Fruit fly (Drosophila melanogaster) whole organism, embryonic: ENCODE measurements around the gene CG13247.
A peak's percentile ranks its signal among the peaks of the same experiment; 100 is the strongest.

Experiments used
- Abd-B ChIP-seq: fragments of 200-800 bp; sonication (Bioruptor generic); optimal IDR thresholded peaks from 2 replicates; lab custom pipeline; 2018; ENCODE audit warnings: missing biosample characterization, mild to moderate bottlenecking, missing genetic modification characterization, moderate library complexity
- Antp ChIP-seq: fragments of 200-800 bp; sonication (Bioruptor generic); optimal IDR thresholded peaks from 3 replicates; lab custom pipeline; 2016; ENCODE audit warnings: missing biosample characterization, missing genetic modification characterization
- Blimp-1 ChIP-seq: fragments of 200-800 bp; sonication (Bioruptor generic); optimal IDR thresholded peaks from 3 replicates; lab custom pipeline; 2018; ENCODE audit warnings: missing biosample characterization, missing genetic modification characterization, mild to moderate bottlenecking, moderate library complexity, missing genetic modification reagents
- CG10209 ChIP-seq: fragments of 200-800 bp; sonication (Bioruptor generic); optimal IDR thresholded peaks from 3 replicates; lab custom pipeline; 2017; ENCODE audit warnings: missing biosample characterization, mild to moderate bottlenecking, missing genetic modification characterization, missing genetic modification reagents
- CG10565 ChIP-seq: fragments of 200-800 bp; sonication (Bioruptor generic); optimal IDR thresholded peaks from 3 replicates; lab custom pipeline; 2016; ENCODE audit warnings: missing biosample characterization, mild to moderate bottlenecking, missing genetic modification characterization
- CG11085 ChIP-seq: fragments of 200-800 bp; sonication (Bioruptor generic); IDR thresholded peaks from 2 replicates; pipeline ENCODE4 v1.3.6; 2022; ENCODE audit warnings: missing biosample characterization, missing genetic modification characterization
- CG11456 ChIP-seq: fragments of 200-800 bp; sonication (Bioruptor generic); IDR thresholded peaks from 3 replicates; pipeline ENCODE4 v1.3.6; 2022; ENCODE audit warnings: missing biosample characterization, missing genetic modification characterization
- CG11504 ChIP-seq: fragments of 200-800 bp; sonication (Bioruptor generic); optimal IDR thresholded peaks from 3 replicates; lab custom pipeline; 2019; ENCODE audit warnings: missing biosample characterization, mild to moderate bottlenecking, missing genetic modification characterization, moderate library complexity
- CG12155 ChIP-seq: fragments of 200-800 bp; sonication (Bioruptor generic); optimal IDR thresholded peaks from 3 replicates; lab custom pipeline; 2016; ENCODE audit warnings: missing biosample characterization, missing genetic modification characterization
- CG12236 ChIP-seq: fragments of 200-800 bp; sonication (Bioruptor generic); optimal IDR thresholded peaks from 2 replicates; lab custom pipeline; 2016; ENCODE audit warnings: missing biosample characterization, missing genetic modification characterization
- CG12744 ChIP-seq: fragments of 200-800 bp; sonication (Bioruptor generic); optimal IDR thresholded peaks from 2 replicates; lab custom pipeline; 2016; ENCODE audit warnings: missing biosample characterization, missing genetic modification characterization
- CG12769 ChIP-seq: fragments of 200-800 bp; sonication (Bioruptor generic); optimal IDR thresholded peaks from 2 replicates; lab custom pipeline; 2019; ENCODE audit warnings: missing biosample characterization, mild to moderate bottlenecking, missing genetic modification characterization, moderate library complexity
- CG13296 ChIP-seq: fragments of 200-800 bp; sonication (Bioruptor generic); optimal IDR thresholded peaks from 3 replicates; lab custom pipeline; 2018; ENCODE audit warnings: missing biosample characterization, mild to moderate bottlenecking, missing genetic modification characterization
- CG13424 ChIP-seq: fragments of 200-800 bp; sonication (Bioruptor generic); optimal IDR thresholded peaks from 2 replicates; lab custom pipeline; 2019; ENCODE audit warnings: missing biosample characterization, mild to moderate bottlenecking, missing genetic modification characterization, moderate library complexity
- CG15696 ChIP-seq: fragments of 200-800 bp; sonication (Bioruptor generic); optimal IDR thresholded peaks from 2 replicates; lab custom pipeline; 2019; ENCODE audit warnings: missing biosample characterization, mild to moderate bottlenecking, missing genetic modification characterization, moderate library complexity
- CG1602 ChIP-seq: fragments of 200-800 bp; sonication (Bioruptor generic); optimal IDR thresholded peaks from 3 replicates; lab custom pipeline; 2016; ENCODE audit warnings: missing biosample characterization, missing genetic modification characterization
- CG16813 ChIP-seq: fragments of 200-800 bp; sonication (Bioruptor generic); IDR thresholded peaks from 3 replicates; pipeline ENCODE4 v1.3.6; 2022; ENCODE audit warnings: missing biosample characterization, missing genetic modification characterization; ENCODE audit not compliant: partially characterized antibody
- CG16815 ChIP-seq: fragments of 200-800 bp; sonication (Bioruptor generic); optimal IDR thresholded peaks from 3 replicates; lab custom pipeline; 2017; ENCODE audit warnings: missing biosample characterization, mild to moderate bottlenecking, missing genetic modification characterization
- CG2116 ChIP-seq: fragments of 200-800 bp; sonication (Bioruptor generic); optimal IDR thresholded peaks from 3 replicates; lab custom pipeline; 2018; ENCODE audit warnings: missing biosample characterization, mild to moderate bottlenecking, missing genetic modification characterization
- CG2875 ChIP-seq: fragments of 200-800 bp; sonication (Bioruptor generic); optimal IDR thresholded peaks from 2 replicates; lab custom pipeline; 2017; ENCODE audit warnings: missing biosample characterization, mild to moderate bottlenecking, missing genetic modification characterization, missing genetic modification reagents
- CG31224 ChIP-seq: fragments of 200-800 bp; sonication (Bioruptor generic); IDR thresholded peaks from 2 replicates; pipeline ENCODE4 v1.3.6; 2022; ENCODE audit warnings: missing biosample characterization, missing genetic modification characterization
- CG31441 ChIP-seq: fragments of 200-800 bp; sonication (Bioruptor generic); IDR thresholded peaks from 2 replicates; pipeline ENCODE4 v1.3.6; 2022; ENCODE audit warnings: missing biosample characterization, missing genetic modification characterization
- CG7745 ChIP-seq: fragments of 200-800 bp; sonication (Bioruptor generic); optimal IDR thresholded peaks from 2 replicates; lab custom pipeline; 2018; ENCODE audit warnings: missing biosample characterization, mild to moderate bottlenecking, missing genetic modification characterization, moderate library complexity
- CG7987 ChIP-seq: fragments of 200-800 bp; sonication (Bioruptor generic); optimal IDR thresholded peaks from 2 replicates; lab custom pipeline; 2018; ENCODE audit warnings: missing biosample characterization, mild to moderate bottlenecking, missing genetic modification characterization, moderate library complexity
- CG8388 ChIP-seq: fragments of 200-800 bp; sonication (Bioruptor generic); optimal IDR thresholded peaks from 2 replicates; lab custom pipeline; 2019; ENCODE audit warnings: missing biosample characterization, mild to moderate bottlenecking, missing genetic modification characterization, moderate library complexity
- CG8944 ChIP-seq: fragments of 200-800 bp; sonication (Bioruptor generic); optimal IDR thresholded peaks from 3 replicates; lab custom pipeline; 2016; ENCODE audit warnings: missing biosample characterization, missing genetic modification characterization
- CG9609 ChIP-seq: fragments of 200-800 bp; sonication (Bioruptor generic); optimal IDR thresholded peaks from 3 replicates; lab custom pipeline; 2016; ENCODE audit warnings: missing biosample characterization, missing genetic modification characterization
- HLH4C ChIP-seq: fragments of 200-800 bp; sonication (Bioruptor generic); IDR thresholded peaks from 3 replicates; pipeline ENCODE4 v1.3.6; 2022; ENCODE audit warnings: missing biosample characterization, missing genetic modification characterization; ENCODE audit not compliant: partially characterized antibody
- Jarid2 ChIP-seq: fragments of 200-800 bp; sonication (Bioruptor generic); optimal IDR thresholded peaks from 3 replicates; lab custom pipeline; 2017; ENCODE audit warnings: mild to moderate bottlenecking, missing biosample characterization, missing genetic modification reagents, missing genetic modification characterization
- Mrtf ChIP-seq: fragments of 200-800 bp; sonication (Bioruptor generic); IDR thresholded peaks from 3 replicates; pipeline ENCODE4 v1.3.6; 2022; ENCODE audit warnings: missing biosample characterization, missing genetic modification characterization
- Neu2 ChIP-seq: fragments of 200-800 bp; sonication (Bioruptor generic); optimal IDR thresholded peaks from 3 replicates; lab custom pipeline; 2016; ENCODE audit warnings: missing biosample characterization, missing genetic modification characterization, borderline replicate concordance
- Sry-δ ChIP-seq: fragments of 200-800 bp; sonication (Bioruptor generic); optimal IDR thresholded peaks from 2 replicates; lab custom pipeline; 2016; ENCODE audit warnings: missing biosample characterization, missing genetic modification characterization
- TFAM ChIP-seq: fragments of 200-800 bp; sonication (Bioruptor generic); optimal IDR thresholded peaks from 2 replicates; lab custom pipeline; 2017; ENCODE audit warnings: missing biosample characterization, missing genetic modification characterization, inconsistent platforms
- aop ChIP-seq: fragments of 200-800 bp; sonication (Bioruptor generic); IDR thresholded peaks from 2 replicates; pipeline ENCODE4 v1.3.6; 2022; ENCODE audit warnings: missing biosample characterization, missing genetic modification characterization
- disco-r ChIP-seq: fragments of 200-800 bp; sonication (Bioruptor generic); optimal IDR thresholded peaks from 2 replicates; lab custom pipeline; 2016; ENCODE audit warnings: missing biosample characterization, missing genetic modification characterization
- dmrt11E ChIP-seq: fragments of 200-800 bp; sonication (Bioruptor generic); optimal IDR thresholded peaks from 3 replicates; lab custom pipeline; 2018; ENCODE audit warnings: missing biosample characterization, mild to moderate bottlenecking, missing genetic modification characterization, moderate library complexity
- gce ChIP-seq: fragments of 200-800 bp; sonication (Bioruptor generic); IDR thresholded peaks from 3 replicates; pipeline ENCODE4 v1.3.6; 2022; ENCODE audit warnings: missing biosample characterization, missing genetic modification characterization
- grn ChIP-seq: fragments of 200-800 bp; sonication (Bioruptor generic); optimal IDR thresholded peaks from 3 replicates; lab custom pipeline; 2017; ENCODE audit warnings: missing biosample characterization, missing genetic modification characterization
- gro ChIP-seq: fragments of 200-800 bp; sonication (Bioruptor generic); optimal IDR thresholded peaks from 2 replicates; lab custom pipeline; 2016; ENCODE audit warnings: missing biosample characterization, missing genetic modification characterization
- hkb ChIP-seq, 2 experiments: fragments of 200-800 bp in 1 of 2; fragments of >200 bp in 1 of 2; sonication (Bioruptor generic) in 1 of 2; IDR thresholded peaks in 1 of 2; optimal IDR thresholded peaks in 1 of 2; 2 replicates each; pipeline versions ENCODE4 v1.3.6 to Lab custom; 2017 to 2022; ENCODE audit warnings: missing biosample characterization in 1 of 2, missing genetic modification characterization in 1 of 2
- ken ChIP-seq: fragments of 200-800 bp; sonication (Bioruptor generic); IDR thresholded peaks from 3 replicates; pipeline ENCODE4 v1.3.6; 2022; ENCODE audit warnings: missing biosample characterization, missing genetic modification characterization
- nerfin-1 ChIP-seq: fragments of 200-800 bp; sonication (Bioruptor generic); optimal IDR thresholded peaks from 3 replicates; lab custom pipeline; 2019; ENCODE audit warnings: missing biosample characterization, mild to moderate bottlenecking, missing genetic modification characterization, moderate library complexity
- nerfin-2 ChIP-seq: fragments of 200-800 bp; sonication (Bioruptor generic); IDR thresholded peaks from 2 replicates; pipeline ENCODE4 v1.3.6; 2022; ENCODE audit warnings: missing biosample characterization, missing genetic modification characterization; ENCODE audit not compliant: partially characterized antibody
- pan ChIP-seq, 4 experiments: fragments of >200 bp in 3 of 4; fragments of 200-800 bp in 1 of 4; sonication (Bioruptor generic) in 1 of 4; optimal IDR thresholded peaks in 3 of 4; IDR thresholded peaks in 1 of 4; 2 replicates each; pipeline versions ENCODE4 v1.3.6 to Lab custom; 2017 to 2022; ENCODE audit warnings: missing biosample characterization in 2 of 4, missing genetic modification characterization in 2 of 4, mixed read lengths in 1 of 4
- shn ChIP-seq: fragments of 200-800 bp; sonication (Bioruptor generic); optimal IDR thresholded peaks from 3 replicates; lab custom pipeline; 2016; ENCODE audit warnings: missing biosample characterization, missing genetic modification characterization
- wor ChIP-seq: fragments of 200-800 bp; sonication (Bioruptor generic); IDR thresholded peaks from 2 replicates; pipeline ENCODE4 v1.3.6; 2022; ENCODE audit warnings: missing biosample characterization, missing genetic modification characterization
- yki ChIP-seq: fragments of >200 bp; optimal IDR thresholded peaks from 3 replicates; lab custom pipeline; 2018

The CG13247 gene

dm6 chr3L:20401026-20401912, 31.2 kb downstream of the CG13247 start, which contains the start of gene trbl (continued):
- TF ChIP-seq CG11456 (GFP tag; lab: Robert Waterston, UW) (no peak), CG2875 (GFP tag; lab: Kevin White, UChicago) (no peak), CG12744 (GFP tag; lab: Kevin White, UChicago) (peak; percentile 11), Neu2 (GFP tag; lab: Kevin White, UChicago) (no peak), nerfin-1 (tag; lab: Kevin White, UChicago) (peak; percentile 100), dmrt11E (tag; lab: Kevin White, UChicago) (no peak), wor (GFP tag; lab: Robert Waterston, UW) (no peak), CG7987 (GFP tag; lab: Kevin White, UChicago) (no peak), Blimp-1 (GFP tag; lab: Kevin White, UChicago) (no peak), CG11085 (GFP tag; lab: Robert Waterston, UW) (no peak), nerfin-2 (peak; percentile 75; the same call in 1 of the 2 replicates), CG11504 (tag; lab: Kevin White, UChicago) (peak; percentile 12), CG12236 (GFP tag; lab: Kevin White, UChicago) (no peak), gce (no peak), CG9609 (GFP tag; lab: Kevin White, UChicago) (no peak), CG12769 (tag; lab: Kevin White, UChicago) (peak; percentile 40), Jarid2 (GFP tag; lab: Kevin White, UChicago) (peak; percentile 80), pan (optimal IDR thresholded peaks at IDR 0.05; lab: Kevin White, UChicago) (no peak), pan (GFP tag; optimal IDR thresholded peaks at IDR 0.05 in 1 of 2, IDR thresholded peaks at IDR 0.05 in 1 of 2) (no peak), CG7745 (peak; percentile 62), CG12155 (GFP tag; lab: Kevin White, UChicago) (no peak), CG15696 (no peak), Mrtf (GFP tag; lab: Robert Waterston, UW) (no peak), yki (lab: Kevin White, UChicago) (peak; percentile 92), CG10209 (GFP tag; lab: Kevin White, UChicago) (no peak), hkb (optimal IDR thresholded peaks at IDR 0.05; lab: Kevin White, UChicago) (no peak), hkb (GFP tag; IDR thresholded peaks at IDR 0.05; lab: Robert Waterston, UW) (peak; percentile 77), Antp (no peak), grn (no peak), CG16815 (GFP tag; lab: Kevin White, UChicago) (no peak), Abd-B (no peak), CG31441 (peak; percentile 20; the same call in 1 of the 2 replicates), shn (no peak), CG13424 (tag; lab: Kevin White, UChicago) (peak; percentile 6), TFAM (GFP tag; lab: Kevin White, UChicago) (no peak), CG16813 (GFP tag; lab: Robert Waterston, UW) (peak; percentile 59; the same call in 2 of the 3 replicates), CG8388 (GFP tag; lab: Kevin White, UChicago) (no peak), aop (GFP tag; lab: Robert Waterston, UW) (no peak), CG2116 (GFP tag; lab: Kevin White, UChicago) (peak; percentile 73), CG13296 (GFP tag; lab: Kevin White, UChicago) (peak; percentile 53), Sry-δ (GFP tag; lab: Kevin White, UChicago) (no peak), disco-r (no peak), gro (GFP tag; lab: Kevin White, UChicago) (no peak), CG8944 (no peak), CG31224 (GFP tag; lab: Robert Waterston, UW) (no peak), CG1602 (GFP tag; lab: Kevin White, UChicago) (no peak), HLH4C (peak; percentile 73), ken (no peak), CG10565 (GFP tag; lab: Kevin White, UChicago) (no peak)
